Worm (Caenorhabditis elegans) whole organism, L2 larva: Measurements from ENCODE around the gene eif-3.K.

Experiments
- ZK546.5 ChIP-seq: sonication (generic microtip); optimal IDR thresholded peaks from 2 replicates; lab custom pipeline; 2017; ENCODE audit warnings: missing biosample characterization, missing genetic modification characterization
- dmd-4 ChIP-seq: sonication (generic microtip); optimal IDR thresholded peaks from 2 replicates; lab custom pipeline; 2017; ENCODE audit warnings: missing biosample characterization, missing genetic modification characterization
- egl-27 ChIP-seq: sonication (generic microtip); optimal IDR thresholded peaks from 3 replicates; lab custom pipeline; 2017; ENCODE audit warnings: missing biosample characterization, missing genetic modification reagents, missing genetic modification characterization
- lin-39 ChIP-seq: fragments of 150-350 bp; optimal IDR thresholded peaks from 2 replicates; lab custom pipeline; 2014; ENCODE audit warnings: missing biosample characterization, missing genetic modification reagents, missing genetic modification characterization
- sma-9 ChIP-seq, 2 experiments: fragments of 150-350 bp in 1 of 2; sonication (generic microtip) in 1 of 2; optimal IDR thresholded peaks; 2 replicates each; lab custom pipeline; 2014 to 2016; ENCODE audit warnings: missing genetic modification characterization in 2 of 2, mild to moderate bottlenecking in 1 of 2, missing biosample characterization in 1 of 2, missing compliant biosample characterization in 1 of 2, missing genetic modification reagents in 1 of 2, moderate library complexity in 1 of 2

- TF ChIP-seq dmd-4 (tag; lab: Kevin White, UChicago) (no peak), egl-27 (tag; lab: Kevin White, UChicago) (no peak), lin-39 (no peak), sma-9 (GFP tag; optimal IDR thresholded peaks at IDR 0.05; lab: Kevin White, UChicago) (no peak), sma-9 (tag; optimal IDR thresholded peaks at IDR 0.05; lab: Kevin White, UChicago) (no peak), ZK546.5 (tag; lab: Kevin White, UChicago) (no peak)
Measured at ce11 chrV:12988256-12988655, 34.5 kb downstream of the eif-3.K start, which contains the start of gene F15B9.8.
